Worm (Caenorhabditis elegans): ENCODE data around the gene his-32.

Gene his-32

ce11 chrIV:8367887-8368286 lies 33.8 kb downstream of the his-32 start:
- TF ChIP-seq flt-1 (GFP tag; IDR thresholded peaks at IDR 0.05): no peak
- no peak for TF ChIP-seq ztf-23 (GFP tag; IDR thresholded peaks at IDR 0.05)
- no peak for TF ChIP-seq ref-1 (GFP tag; conservative IDR thresholded peaks at IDR 0.05)
- no peak for TF ChIP-seq klf-2 (GFP tag; conservative IDR thresholded peaks at IDR 0.05)

DNA sequence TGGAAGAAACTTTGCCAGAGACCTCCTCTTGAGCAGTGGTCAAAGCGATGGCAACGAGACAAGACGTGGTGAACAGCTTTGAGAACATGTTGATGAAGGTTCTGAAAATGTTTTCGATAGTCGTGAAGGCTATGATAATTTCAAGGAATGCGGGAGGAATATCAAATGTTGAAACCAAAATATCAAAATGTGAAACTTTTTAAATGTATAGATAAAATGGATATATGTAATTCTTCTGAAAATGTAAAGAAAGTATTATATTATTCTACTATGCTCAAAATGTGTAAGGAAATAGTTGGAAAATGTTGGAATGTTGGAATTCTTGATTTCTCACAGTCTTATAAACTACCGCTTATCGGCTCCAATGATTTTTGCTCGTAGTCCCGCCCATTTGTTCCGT lies 35.0 kb downstream of the his-32 start, which contains the start of gene D2096.6:
Gene D2096.6, minus strand, starts transcription at position 101 of the 400 bp plus-strand sequence.
- no peak for TF ChIP-seq flt-1 (GFP tag; IDR thresholded peaks at IDR 0.05)

- TF ChIP-seq klf-2 (GFP tag; conservative IDR thresholded peaks at IDR 0.05) (0 out of 2 replicates have a peak, but pooled peaks have one; percentile 53), med-1 (GFP tag; optimal IDR thresholded peaks at IDR 0.05; ENCODE audit: insufficient read depth) (peak; percentile 57), tab-1 (GFP tag; IDR thresholded peaks at IDR 0.05) (peak; percentile 95), ref-1 (GFP tag; conservative IDR thresholded peaks at IDR 0.05) (peak; percentile 78), flt-1 (GFP tag; IDR thresholded peaks at IDR 0.05) (peak; percentile 96), cog-1 (tag; optimal IDR thresholded peaks at IDR 0.05) (peak; percentile 89), T22C8.4 (GFP tag; IDR thresholded peaks at IDR 0.05) (peak; percentile 83), ztf-29 (GFP tag; IDR thresholded peaks at IDR 0.05) (peak; percentile 81; the same call in 1 of the 2 replicates), ztf-23 (GFP tag; IDR thresholded peaks at IDR 0.05) (peak; percentile 93)
Observed at ce11 chrIV:8375381-8375780, 41.3 kb downstream of the his-32 start.

ce11 chrIV:8376923-8377322 lies 42.8 kb downstream of the his-32 start:
- TF ChIP-seq ref-1 (GFP tag; conservative IDR thresholded peaks at IDR 0.05) (no peak), klf-2 (GFP tag; conservative IDR thresholded peaks at IDR 0.05) (no peak), tab-1 (GFP tag; IDR thresholded peaks at IDR 0.05) (no peak), flt-1 (GFP tag; IDR thresholded peaks at IDR 0.05) (no peak), cog-1 (tag; optimal IDR thresholded peaks at IDR 0.05) (no peak), med-1 (GFP tag; optimal IDR thresholded peaks at IDR 0.05; ENCODE audit: insufficient read depth) (no peak), ztf-23 (GFP tag; IDR thresholded peaks at IDR 0.05) (no peak), ztf-29 (GFP tag; IDR thresholded peaks at IDR 0.05) (no peak), T22C8.4 (GFP tag; IDR thresholded peaks at IDR 0.05) (no peak)

ce11 chrIV:8377501-8377900 lies 43.4 kb downstream of the his-32 start, which contains the start of gene D2096.7:
Gene D2096.7, minus strand, starts transcription at chrIV:8377630.
- TF ChIP-seq klf-2 (GFP tag; conservative IDR thresholded peaks at IDR 0.05): no peak
- no peak for TF ChIP-seq cog-1 (tag; optimal IDR thresholded peaks at IDR 0.05)
- no peak for TF ChIP-seq ztf-23 (GFP tag; IDR thresholded peaks at IDR 0.05)
- no peak for TF ChIP-seq med-1 (GFP tag; optimal IDR thresholded peaks at IDR 0.05; ENCODE audit: insufficient read depth)
- TF ChIP-seq flt-1 (GFP tag; IDR thresholded peaks at IDR 0.05): no peak
- TF ChIP-seq ztf-29 (GFP tag; IDR thresholded peaks at IDR 0.05): no peak
- TF ChIP-seq ref-1 (GFP tag; conservative IDR thresholded peaks at IDR 0.05): no peak
- TF ChIP-seq T22C8.4 (GFP tag; IDR thresholded peaks at IDR 0.05): no peak
- TF ChIP-seq tab-1 (GFP tag; IDR thresholded peaks at IDR 0.05): no peak

- TF ChIP-seq med-1 (GFP tag; optimal IDR thresholded peaks at IDR 0.05; ENCODE audit: insufficient read depth) (no peak), ztf-23 (GFP tag; IDR thresholded peaks at IDR 0.05) (no peak), klf-2 (GFP tag; conservative IDR thresholded peaks at IDR 0.05) (no peak), ref-1 (GFP tag; conservative IDR thresholded peaks at IDR 0.05) (no peak), cog-1 (tag; optimal IDR thresholded peaks at IDR 0.05) (no peak), tab-1 (GFP tag; IDR thresholded peaks at IDR 0.05) (no peak), T22C8.4 (GFP tag; IDR thresholded peaks at IDR 0.05) (no peak), flt-1 (GFP tag; IDR thresholded peaks at IDR 0.05) (no peak), ztf-29 (GFP tag; IDR thresholded peaks at IDR 0.05) (no peak)
Observed at ce11 chrIV:8378280-8378679, 44.2 kb downstream of the his-32 start.

ce11 chrIV:8379278-8379677 lies 45.2 kb downstream of the his-32 start, which contains the start of gene nap-1:
Gene nap-1, minus strand, starts transcription at chrIV:8379319.
- no peak for TF ChIP-seq flt-1 (GFP tag; IDR thresholded peaks at IDR 0.05)
- peak; percentile 36 for TF ChIP-seq cog-1 (tag; optimal IDR thresholded peaks at IDR 0.05)

ce11 chrIV:8379683-8380082 lies 45.6 kb downstream of the his-32 start, which contains the start of gene praf-3:
Gene praf-3, plus strand, starts transcription at chrIV:8379983.
- TF ChIP-seq ref-1 (GFP tag; conservative IDR thresholded peaks at IDR 0.05) (no peak), med-1 (GFP tag; optimal IDR thresholded peaks at IDR 0.05; ENCODE audit: insufficient read depth) (no peak), flt-1 (GFP tag; IDR thresholded peaks at IDR 0.05) (no peak), ztf-29 (GFP tag; IDR thresholded peaks at IDR 0.05) (no peak), T22C8.4 (GFP tag; IDR thresholded peaks at IDR 0.05) (no peak), klf-2 (GFP tag; conservative IDR thresholded peaks at IDR 0.05) (no peak), cog-1 (tag; optimal IDR thresholded peaks at IDR 0.05) (no peak), ztf-23 (GFP tag; IDR thresholded peaks at IDR 0.05) (no peak), tab-1 (GFP tag; IDR thresholded peaks at IDR 0.05) (no peak)

DNA sequence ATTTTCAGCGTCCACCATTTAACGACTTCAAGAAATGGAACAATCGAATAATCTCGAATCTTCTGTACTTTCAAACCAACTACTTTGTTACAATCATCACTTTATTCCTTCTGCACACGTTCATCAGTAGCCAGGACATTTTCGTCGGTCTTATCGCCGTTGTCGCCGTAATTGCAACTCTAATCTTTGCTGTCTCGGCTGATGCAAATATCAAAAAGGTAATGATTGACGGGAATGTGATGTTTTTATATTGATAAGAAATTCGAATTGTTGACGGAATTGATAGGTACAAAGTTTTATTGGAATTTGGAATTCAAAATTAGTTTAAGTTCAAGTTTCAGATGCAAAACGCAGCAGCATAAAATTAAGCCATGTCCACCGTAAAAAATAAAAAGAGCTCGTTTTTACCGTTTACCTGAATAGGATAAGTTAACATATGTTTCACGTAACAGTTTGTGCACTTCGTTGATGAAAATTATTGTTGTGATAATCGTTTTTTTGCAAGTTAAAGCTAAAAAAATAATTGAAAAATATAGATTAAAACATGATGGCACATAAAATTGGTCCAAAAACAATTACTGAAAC lies 46.3 kb downstream of the his-32 start:
- no peak for TF ChIP-seq ref-1 (GFP tag; conservative IDR thresholded peaks at IDR 0.05)
- TF ChIP-seq klf-2 (GFP tag; conservative IDR thresholded peaks at IDR 0.05): no peak
- TF ChIP-seq cog-1 (tag; optimal IDR thresholded peaks at IDR 0.05): no peak

ce11 chrIV:8382695-8383094 lies 48.6 kb downstream of the his-32 start, which contains the start of gene D2096.9:
Gene D2096.9, minus strand, starts transcription at chrIV:8382795.
- TF ChIP-seq klf-2 (GFP tag; conservative IDR thresholded peaks at IDR 0.05) (no peak), ztf-29 (GFP tag; IDR thresholded peaks at IDR 0.05) (no peak), ref-1 (GFP tag; conservative IDR thresholded peaks at IDR 0.05) (no peak), T22C8.4 (GFP tag; IDR thresholded peaks at IDR 0.05) (no peak), flt-1 (GFP tag; IDR thresholded peaks at IDR 0.05) (no peak), cog-1 (tag; optimal IDR thresholded peaks at IDR 0.05) (no peak), med-1 (GFP tag; optimal IDR thresholded peaks at IDR 0.05; ENCODE audit: insufficient read depth) (no peak), tab-1 (GFP tag; IDR thresholded peaks at IDR 0.05) (no peak), ztf-23 (GFP tag; IDR thresholded peaks at IDR 0.05) (no peak)
